Fruit fly (Drosophila melanogaster) whole organism, embryonic: ENCODE data around the gene CG5386.

Source experiments
- CG13123 ChIP-seq: fragments of 200-800 bp; sonication (Bioruptor generic); optimal IDR thresholded peaks from 2 replicates; lab custom pipeline; 2016; ENCODE audit warnings: missing biosample characterization, missing genetic modification characterization
- CG13775 ChIP-seq: fragments of 200-800 bp; sonication (Bioruptor generic); optimal IDR thresholded peaks from 3 replicates; lab custom pipeline; 2017; ENCODE audit warnings: missing biosample characterization, mild to moderate bottlenecking, missing genetic modification characterization
- CG32532 ChIP-seq: fragments of 200-800 bp; sonication (Bioruptor generic); IDR thresholded peaks from 2 replicates; pipeline ENCODE4 v1.3.6; 2022; ENCODE audit warnings: missing biosample characterization, missing genetic modification characterization
- CG6272 ChIP-seq: fragments of 200-800 bp; sonication (Bioruptor generic); IDR thresholded peaks from 2 replicates; pipeline ENCODE4 v1.3.6; 2022; ENCODE audit warnings: missing biosample characterization, missing genetic modification characterization
- CG8359 ChIP-seq: fragments of 200-800 bp; sonication (Bioruptor generic); optimal IDR thresholded peaks from 2 replicates; lab custom pipeline; 2017; ENCODE audit warnings: missing biosample characterization, mild to moderate bottlenecking, missing genetic modification characterization, borderline replicate concordance
- Jarid2 ChIP-seq: fragments of 200-800 bp; sonication (Bioruptor generic); optimal IDR thresholded peaks from 3 replicates; lab custom pipeline; 2017; ENCODE audit warnings: mild to moderate bottlenecking, missing biosample characterization, missing genetic modification reagents, missing genetic modification characterization
- Oaz ChIP-seq: fragments of 200-800 bp; sonication (Bioruptor generic); IDR thresholded peaks from 2 replicates; pipeline ENCODE4 v1.3.6; 2022; ENCODE audit warnings: missing biosample characterization, missing genetic modification characterization
- btn ChIP-seq: fragments of 200-800 bp; sonication (Bioruptor generic); optimal IDR thresholded peaks from 2 replicates; lab custom pipeline; 2016; ENCODE audit warnings: missing biosample characterization, missing genetic modification characterization
- lbe ChIP-seq: fragments of 200-800 bp; sonication (Bioruptor generic); optimal IDR thresholded peaks from 2 replicates; lab custom pipeline; 2016; ENCODE audit warnings: missing biosample characterization, mild to moderate bottlenecking, missing genetic modification characterization
- zen2 ChIP-seq: fragments of 200-800 bp; sonication (Bioruptor generic); IDR thresholded peaks from 3 replicates; pipeline ENCODE4 v1.3.6; 2022; ENCODE audit warnings: missing biosample characterization, missing genetic modification characterization; ENCODE audit not compliant: partially characterized antibody

DNA sequence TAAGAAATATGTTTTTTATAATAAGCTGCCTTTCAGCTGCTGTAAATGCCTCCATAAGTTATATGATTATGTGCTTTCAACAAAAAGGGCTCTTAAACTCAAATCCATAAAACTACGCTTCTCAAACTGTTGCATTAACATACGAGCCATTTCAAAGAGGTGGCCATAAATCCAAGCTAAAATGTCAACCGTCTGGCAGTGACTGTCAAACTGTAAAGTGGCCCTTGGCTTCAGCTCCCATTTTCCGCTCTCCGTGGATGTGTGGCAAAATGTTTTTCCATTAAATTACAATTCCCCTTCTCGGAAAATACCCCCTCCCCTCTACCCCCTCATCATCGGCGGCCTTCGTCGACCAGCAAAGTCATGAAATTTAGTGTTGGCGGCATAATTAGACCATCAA is 657 bp upstream of the CG5386 start:
- TF ChIP-seq CG13123 (GFP tag; lab: Kevin White, UChicago) (no peak), CG32532 (no peak), CG8359 (GFP tag; lab: Kevin White, UChicago) (no peak), Jarid2 (GFP tag; lab: Kevin White, UChicago) (no peak), CG6272 (GFP tag; lab: Robert Waterston, UW) (no peak), zen2 (no peak), btn (GFP tag; lab: Kevin White, UChicago) (no peak), Oaz (GFP tag; lab: Robert Waterston, UW) (no peak), lbe (GFP tag; lab: Kevin White, UChicago) (no peak), CG13775 (GFP tag; lab: Kevin White, UChicago) (no peak)
